Worm (Caenorhabditis elegans) whole organism, L4 larva: ENCODE results near the gene Y57G11C.5.

Experiments
- ceh-20 ChIP-seq: fragments of 200-800 bp; sonication (Bioruptor generic); IDR thresholded peaks from 2 replicates; pipeline ENCODE4 v1.3.6; 2022; ENCODE audit warnings: missing genetic modification reagents, missing genetic modification characterization, missing compliant biosample characterization
- lsy-2 ChIP-seq, 2 experiments: fragments of 150-350 bp in 1 of 2; sonication (generic microtip) in 1 of 2; optimal IDR thresholded peaks; 2 replicates each; lab custom pipeline; 2014 to 2017; ENCODE audit warnings: missing biosample characterization in 2 of 2, missing genetic modification characterization in 2 of 2
- mdl-1 ChIP-seq, 2 experiments: fragments of 150-350 bp in 1 of 2; sonication (generic microtip) in 1 of 2; optimal IDR thresholded peaks; 2 replicates each; lab custom pipeline; 2014 to 2017; ENCODE audit warnings: missing biosample characterization in 2 of 2, missing genetic modification characterization in 2 of 2
- nhr-41 ChIP-seq: fragments of 200-800 bp; sonication (Bioruptor generic); IDR thresholded peaks from 2 replicates; pipeline ENCODE4 v1.3.6; 2022; ENCODE audit warnings: missing genetic modification reagents, missing genetic modification characterization, missing compliant biosample characterization
- zag-1 ChIP-seq: fragments of 150-350 bp; optimal IDR thresholded peaks from 2 replicates; lab custom pipeline; 2014; ENCODE audit warnings: missing biosample characterization, missing genetic modification characterization

DNA sequence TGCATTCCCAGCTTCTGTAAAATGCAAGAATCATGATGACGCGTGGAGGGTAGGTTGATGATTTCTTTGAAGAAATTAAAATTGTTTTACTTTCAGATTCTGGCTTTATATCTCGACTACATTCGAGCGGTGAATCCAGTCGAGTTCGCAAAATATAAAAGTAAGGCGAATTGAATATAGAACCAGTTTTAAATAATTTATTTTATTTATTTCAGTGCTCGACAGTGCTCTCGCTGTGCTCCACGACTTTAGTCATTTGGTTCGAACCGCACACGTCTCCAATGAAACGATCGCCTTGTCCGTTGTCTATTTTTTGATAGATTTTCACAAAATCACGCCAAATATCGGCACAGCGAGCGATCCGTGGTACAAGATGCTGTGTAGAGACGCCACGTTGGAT lies 17.0 kb upstream of the Y57G11C.5 start, which contains the start of gene Y57G11C.1130:
- TF ChIP-seq mdl-1 (tag; optimal IDR thresholded peaks at IDR 0.05; lab: Kevin White, UChicago) (no peak), zag-1 (tag; lab: Kevin White, UChicago) (no peak), ceh-20 (GFP tag; lab: Robert Waterston, UW) (no peak), lsy-2 (tag; optimal IDR thresholded peaks at IDR 0.05; lab: Kevin White, UChicago) (no peak), nhr-41 (GFP tag; lab: Robert Waterston, UW) (no peak)
